Worm (Caenorhabditis elegans): ENCODE data around the gene F19B6.1.
A peak's percentile ranks its signal among the peaks of the same experiment; 100 is the strongest.

F19B6.1 gene

ce11 chrIV:12361392-12362092 is 25.7 kb upstream of the F19B6.1 start, which contains the start of the genes ccr-4 and ZC518.8 (continued):
- TF ChIP-seq unc-62 (GFP tag; optimal IDR thresholded peaks at IDR 0.05 in 1 of 2) (peak in 1 of 2 experiments; percentile 92), unc-62 (tag; optimal IDR thresholded peaks at IDR 0.05) (no peak), dve-1 (tag; optimal IDR thresholded peaks at IDR 0.05; ENCODE audit: insufficient read depth) (no peak), lim-7 (GFP tag; IDR thresholded peaks at IDR 0.05) (no peak), lin-38 (GFP tag; IDR thresholded peaks at IDR 0.05) (no peak), mes-2 (tag; optimal IDR thresholded peaks at IDR 0.05; ENCODE audit: poor library complexity, severe bottlenecking) (peak; percentile 50), daf-16 (GFP tag; optimal IDR thresholded peaks at IDR 0.05) (no peak), daf-16 (tag; optimal IDR thresholded peaks at IDR 0.05) (peak; percentile 21), ceh-32 (tag; optimal IDR thresholded peaks at IDR 0.05; ENCODE audit: poor library complexity) (no peak)

ce11 chrIV:12360742-12361195 is 24.9 kb upstream of the F19B6.1 start, which contains the start of gene sec-24.2:
TSS of gene sec-24.2 (minus strand) at chrIV:12360792.
- TF ChIP-seq ZK546.5 (tag; optimal IDR thresholded peaks at IDR 0.05) (no peak), unc-130 (GFP tag; optimal IDR thresholded peaks at IDR 0.05) (peak; percentile 1)

ce11 chrIV:12359979-12360378 is 24.1 kb upstream of the F19B6.1 start:
- TF ChIP-seq madf-5 (GFP tag; IDR thresholded peaks at IDR 0.05) (0 out of 4 replicates have a peak, but pooled peaks of 1 of the 2 experiments have one; percentile 3), Y75B8A.6 (GFP tag; IDR thresholded peaks at IDR 0.05) (no peak), set-16 (GFP tag; IDR thresholded peaks at IDR 0.05) (peak; percentile 71)

ce11 chrIV:12350235-12350634 is 14.4 kb upstream of the F19B6.1 start:
- TF ChIP-seq fkh-10 (GFP tag; optimal IDR thresholded peaks at IDR 0.05) (peak; percentile 62), zfp-2 (tag; optimal IDR thresholded peaks at IDR 0.05) (no peak), vab-7 (GFP tag; IDR thresholded peaks at IDR 0.05) (no peak), cey-2 (tag; optimal IDR thresholded peaks at IDR 0.05; ENCODE audit: borderline replicate concordance, insufficient read depth) (no peak), lin-13 (GFP tag; optimal IDR thresholded peaks at IDR 0.05) (no peak), unc-62 (GFP tag; optimal IDR thresholded peaks at IDR 0.05 in 1 of 2) (peak in 1 of 2 experiments; percentile 56), unc-62 (tag; optimal IDR thresholded peaks at IDR 0.05) (no peak)

- no peak for TF ChIP-seq dve-1 (tag; optimal IDR thresholded peaks at IDR 0.05; ENCODE audit: insufficient read depth)
- no peak for TF ChIP-seq spr-3 (GFP tag; optimal IDR thresholded peaks at IDR 0.05)
- TF ChIP-seq arid-1 (GFP tag; conservative IDR thresholded peaks at IDR 0.05), result no peak
- no peak for TF ChIP-seq Y105C5A.15 (GFP tag; IDR thresholded peaks at IDR 0.05)
- TF ChIP-seq gei-8 (GFP tag; optimal IDR thresholded peaks at IDR 0.05), result no peak
- TF ChIP-seq T26A8.4 (GFP tag; IDR thresholded peaks at IDR 0.05), result no peak
- no peak for TF ChIP-seq ama-1 (optimal IDR thresholded peaks at IDR 0.05)
- no peak for TF ChIP-seq madf-5 (GFP tag; IDR thresholded peaks at IDR 0.05)
- no peak for TF ChIP-seq sdz-12 (GFP tag; optimal IDR thresholded peaks at IDR 0.05)
- TF ChIP-seq nhr-10 (tag; optimal IDR thresholded peaks at IDR 0.05), result no peak
- TF ChIP-seq zfp-2 (tag; optimal IDR thresholded peaks at IDR 0.05), result no peak
- TF ChIP-seq fos-1 (tag; optimal IDR thresholded peaks at IDR 0.05), result no peak
- TF ChIP-seq tag-97 (GFP tag; IDR thresholded peaks at IDR 0.05), result no peak
Measured at ce11 chrIV:12349639-12350038, 13.8 kb upstream of the F19B6.1 start, which contains the start of gene best-22. TSS of gene best-22 (plus strand) at chrIV:12349939.

- TF ChIP-seq cey-2 (tag; optimal IDR thresholded peaks at IDR 0.05; ENCODE audit: borderline replicate concordance, insufficient read depth), result no peak
- TF ChIP-seq unc-62 (GFP tag; optimal IDR thresholded peaks at IDR 0.05 in 1 of 2), result peak in 1 of 2 experiments; percentile 91
- TF ChIP-seq unc-62 (tag; optimal IDR thresholded peaks at IDR 0.05), result no peak
Measured at ce11 chrIV:12340885-12341284, 5.0 kb upstream of the F19B6.1 start.

All from whole organism, L4 larva.